Worm (Caenorhabditis elegans) whole organism, late embryonic: Measurements from ENCODE around the gene cpna-5.
A peak's percentile ranks its signal among the peaks of the same experiment; 100 is the strongest.

Experiments used
- elt-2 ChIP-seq: sonication (generic microtip); optimal IDR thresholded peaks from 2 replicates; lab custom pipeline; 2016; ENCODE audit warnings: missing genetic modification reagents, missing genetic modification characterization, missing compliant biosample characterization
- ztf-16 ChIP-seq: sonication (generic microtip); optimal IDR thresholded peaks from 2 replicates; lab custom pipeline; 2017; ENCODE audit warnings: missing genetic modification characterization, missing compliant biosample characterization

Gene cpna-5

DNA sequence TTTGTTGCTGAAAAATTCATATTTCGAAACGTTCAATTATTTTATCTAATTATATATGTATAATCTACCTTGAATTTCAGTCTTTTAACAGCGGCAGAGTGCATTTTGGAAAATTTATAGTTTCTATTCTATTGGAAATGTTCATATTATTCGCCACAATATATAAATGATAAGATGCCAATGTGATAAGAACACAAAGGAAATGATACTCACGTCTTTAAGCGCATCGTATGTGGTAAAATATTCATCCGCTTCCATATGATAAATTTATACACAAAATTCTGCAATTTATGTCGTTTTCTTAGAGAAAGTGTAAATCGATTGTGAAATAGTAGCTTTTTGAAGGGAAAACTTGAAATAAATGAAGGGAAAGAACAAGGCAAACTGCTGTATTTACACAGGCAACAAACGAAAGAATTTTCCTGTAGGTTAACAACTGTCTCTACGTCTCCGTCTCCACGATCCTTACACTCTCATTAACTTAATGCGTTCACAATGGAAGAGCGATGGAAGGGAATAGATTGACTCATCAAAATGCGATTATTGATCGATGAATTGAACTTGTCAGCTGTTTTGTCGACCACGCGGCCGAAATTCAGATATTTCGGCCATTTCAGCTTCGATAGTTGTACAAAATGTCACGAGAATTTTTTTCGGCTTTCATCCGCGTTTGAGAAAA lies 56.2 kb downstream of the cpna-5 start, which contains the start of gene alfa-1:
Gene alfa-1, minus strand, starts transcription at position 515 of the 679 bp plus-strand sequence.
- TF ChIP-seq elt-2 (tag; lab: Kevin White, UChicago) (peak; percentile 79), ztf-16 (no peak)
